Worm (Caenorhabditis elegans) whole organism, L4/young adult: Measurements from ENCODE around the gene fdgt-2.

Source experiments
- W03F9.2 ChIP-seq: fragments of 150-350 bp; optimal IDR thresholded peaks from 2 replicates; lab custom pipeline; 2014; ENCODE audit warnings: missing biosample characterization, missing genetic modification characterization
- him-1 ChIP-seq: sonication (generic microtip); optimal IDR thresholded peaks from 2 replicates; lab custom pipeline; 2016; ENCODE audit warnings: missing genotype, missing genetic modification reagents, missing genetic modification characterization, missing compliant biosample characterization

DNA sequence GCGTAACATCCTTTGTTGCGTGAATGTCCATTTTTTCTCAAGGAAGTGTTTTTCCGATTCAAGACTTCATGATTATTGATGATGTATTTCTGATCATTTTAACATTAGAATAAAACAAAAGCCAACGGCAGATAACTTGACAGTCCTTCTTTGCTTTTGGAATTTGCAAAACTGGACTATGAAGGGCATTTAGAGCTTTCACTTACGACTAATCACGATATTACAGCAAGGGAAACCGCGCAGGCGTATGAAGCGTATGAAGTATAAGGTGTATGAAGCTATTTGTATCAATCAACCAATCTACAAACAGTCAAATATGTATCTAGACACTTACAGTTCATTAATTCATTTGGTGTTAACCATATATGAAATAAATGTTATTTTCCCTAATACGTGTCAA, 39.7 kb upstream of the fdgt-2 start:
- TF ChIP-seq him-1 (no peak), W03F9.2 (tag; lab: Kevin White, UChicago) (no peak)
